Worm (Caenorhabditis elegans) whole organism, midembryonic: ENCODE data around the gene srw-121.

ENCODE experiments used
- T22C8.4 ChIP-seq: fragments of 200-800 bp; sonication (Bioruptor generic); IDR thresholded peaks from 2 replicates; pipeline ENCODE4 v1.3.6; 2022; ENCODE audit warnings: missing genetic modification characterization, missing compliant biosample characterization
- cog-1 ChIP-seq: sonication (generic microtip); optimal IDR thresholded peaks from 2 replicates; lab custom pipeline; 2016; ENCODE audit warnings: missing genetic modification characterization, missing compliant biosample characterization
- flt-1 ChIP-seq: fragments of 200-800 bp; sonication (Bioruptor generic); IDR thresholded peaks from 2 replicates; pipeline ENCODE4 v1.3.6; 2022; ENCODE audit warnings: missing genetic modification characterization, missing compliant biosample characterization
- klf-2 ChIP-seq: fragments of 200-800 bp; sonication (Bioruptor generic); conservative IDR thresholded peaks from 2 replicates; pipeline ENCODE4 v1.3.6; 2022; ENCODE audit warnings: missing genetic modification reagents, missing genetic modification characterization, missing compliant biosample characterization
- med-1 ChIP-seq: sonication (generic microtip); optimal IDR thresholded peaks from 2 replicates; lab custom pipeline; 2017; ENCODE audit warnings: missing genetic modification characterization, mild to moderate bottlenecking, missing compliant biosample characterization, antibody characterized with exemption, missing genetic modification reagents; ENCODE audit not compliant: insufficient read depth
- ref-1 ChIP-seq: fragments of 200-800 bp; sonication (Bioruptor generic); conservative IDR thresholded peaks from 2 replicates; pipeline ENCODE4 v1.3.6; 2022; ENCODE audit warnings: missing genetic modification reagents, missing genetic modification characterization, missing compliant biosample characterization
- tab-1 ChIP-seq: fragments of 200-800 bp; sonication (Bioruptor generic); IDR thresholded peaks from 2 replicates; pipeline ENCODE4 v1.3.6; 2022; ENCODE audit warnings: missing genetic modification characterization, missing compliant biosample characterization
- ztf-23 ChIP-seq: fragments of 200-800 bp; sonication (Bioruptor generic); IDR thresholded peaks from 2 replicates; pipeline ENCODE4 v1.3.6; 2022; ENCODE audit warnings: missing genetic modification reagents, missing genetic modification characterization, missing compliant biosample characterization
- ztf-29 ChIP-seq: fragments of 200-800 bp; sonication (Bioruptor generic); IDR thresholded peaks from 2 replicates; pipeline ENCODE4 v1.3.6; 2022; ENCODE audit warnings: missing genetic modification reagents, missing genetic modification characterization, missing compliant biosample characterization

ce11 chrV:3038058-3038457, 46.7 kb upstream of the srw-121 start:
- TF ChIP-seq cog-1 (tag; lab: Kevin White, UChicago), result no peak
- no peak for TF ChIP-seq tab-1 (GFP tag; lab: Robert Waterston, UW)
- no peak for TF ChIP-seq T22C8.4 (GFP tag; lab: Robert Waterston, UW)
- TF ChIP-seq ztf-29, result no peak
- TF ChIP-seq ref-1 (GFP tag; lab: Robert Waterston, UW), result no peak
- no peak for TF ChIP-seq klf-2
- no peak for TF ChIP-seq flt-1 (GFP tag; lab: Robert Waterston, UW)
- no peak for TF ChIP-seq med-1 (GFP tag; lab: Kevin White, UChicago)
- TF ChIP-seq ztf-23 (GFP tag; lab: Robert Waterston, UW), result no peak
